Worm (Caenorhabditis elegans) whole organism, L1 larva: Measurements from ENCODE around the gene K11E4.1.

Experiments
- C04F5.9 ChIP-seq: sonication (generic microtip); optimal IDR thresholded peaks from 2 replicates; lab custom pipeline; 2016; ENCODE audit warnings: missing genetic modification characterization, missing compliant biosample characterization
- C34B4.2 ChIP-seq: sonication (generic microtip); optimal IDR thresholded peaks from 2 replicates; lab custom pipeline; 2017; ENCODE audit warnings: mild to moderate bottlenecking, missing genetic modification characterization, missing compliant biosample characterization
- aha-1 ChIP-seq: fragments of 150-350 bp; optimal IDR thresholded peaks from 2 replicates; lab custom pipeline; 2014; ENCODE audit warnings: missing biosample characterization, missing genetic modification characterization
- alr-1 ChIP-seq: fragments of 200-800 bp; sonication (Bioruptor generic); optimal IDR thresholded peaks from 2 replicates; lab custom pipeline; 2018; ENCODE audit warnings: borderline replicate concordance, mild to moderate bottlenecking, missing genetic modification characterization, missing compliant biosample characterization
- ama-1 ChIP-seq: fragments of 150-350 bp; optimal IDR thresholded peaks from 2 replicates; lab custom pipeline; 2014
- ceh-63 ChIP-seq: fragments of 200-800 bp; sonication (Bioruptor generic); optimal IDR thresholded peaks from 2 replicates; lab custom pipeline; 2018; ENCODE audit warnings: mild to moderate bottlenecking, missing genetic modification characterization, missing compliant biosample characterization
- ceh-8 ChIP-seq: fragments of 200-800 bp; sonication (Bioruptor generic); optimal IDR thresholded peaks from 2 replicates; lab custom pipeline; 2018; ENCODE audit warnings: mild to moderate bottlenecking, missing genetic modification characterization, moderate library complexity, missing compliant biosample characterization
- ceh-82 ChIP-seq, 3 experiments: fragments of 150-350 bp in 1 of 3; sonication (generic microtip) in 2 of 3; optimal IDR thresholded peaks; 2 replicates each; lab custom pipeline; 2014 to 2017; ENCODE audit warnings: missing biosample characterization in 3 of 3, missing genetic modification characterization in 3 of 3
- ceh-90 ChIP-seq: sonication (generic microtip); optimal IDR thresholded peaks from 2 replicates; lab custom pipeline; 2016; ENCODE audit warnings: missing genetic modification characterization, missing compliant biosample characterization
- ces-1 ChIP-seq: fragments of 150-350 bp; optimal IDR thresholded peaks from 2 replicates; lab custom pipeline; 2014; ENCODE audit warnings: missing biosample characterization, missing genetic modification reagents, missing genetic modification characterization
- dpl-1 ChIP-seq, 3 experiments: fragments of 150-350 bp in 2 of 3; sonication (generic microtip) in 1 of 3; optimal IDR thresholded peaks; 2 replicates each; lab custom pipeline; 2014 to 2017; ENCODE audit warnings: missing biosample characterization in 3 of 3, missing genetic modification characterization in 3 of 3, missing genetic modification reagents in 3 of 3
- dsc-1 ChIP-seq: sonication (generic microtip); optimal IDR thresholded peaks from 2 replicates; lab custom pipeline; 2016; ENCODE audit warnings: mild to moderate bottlenecking, missing genetic modification characterization, missing compliant biosample characterization
- efl-1 ChIP-seq, 4 experiments: fragments of 150-350 bp; optimal IDR thresholded peaks in 3 of 4; peaks in 1 of 4; 1 replicate in 1 of 4; 2 replicates in 3 of 4; lab custom pipeline; 2014; ENCODE audit warnings: missing biosample characterization in 2 of 4, missing genetic modification characterization in 2 of 4, missing genetic modification reagents in 2 of 4
- egl-27 ChIP-seq, 2 experiments: fragments of 150-350 bp in 1 of 2; sonication (generic microtip); optimal IDR thresholded peaks; 3 replicates each; lab custom pipeline; 2017 to 2018; ENCODE audit warnings: missing biosample characterization in 2 of 2, missing genetic modification characterization in 2 of 2, missing genetic modification reagents in 2 of 2
- elt-3 ChIP-seq, 6 experiments: fragments of 150-350 bp in 1 of 6; sonication (generic microtip); optimal IDR thresholded peaks; 2 replicates each; lab custom pipeline; 2017 to 2018; ENCODE audit warnings: missing biosample characterization in 6 of 6, missing genetic modification characterization in 6 of 6, inconsistent platforms in 1 of 6
- ets-5 ChIP-seq: fragments of 200-800 bp; sonication (Bioruptor generic); IDR thresholded peaks from 2 replicates; pipeline ENCODE4 v1.3.6; 2022; ENCODE audit warnings: missing genetic modification characterization, missing compliant biosample characterization
- fos-1 ChIP-seq: fragments of 150-350 bp; optimal IDR thresholded peaks from 2 replicates; lab custom pipeline; 2014; ENCODE audit warnings: missing biosample characterization, missing genetic modification characterization
- grh-1 ChIP-seq: fragments of 200-800 bp; sonication (Bioruptor generic); IDR thresholded peaks from 2 replicates; pipeline ENCODE4 v1.3.6; 2022; ENCODE audit warnings: missing genetic modification reagents, missing genetic modification characterization, missing compliant biosample characterization
- hlh-17 ChIP-seq: fragments of 200-800 bp; sonication (Bioruptor generic); optimal IDR thresholded peaks from 2 replicates; lab custom pipeline; 2018; ENCODE audit warnings: missing genetic modification characterization, mild to moderate bottlenecking, missing compliant biosample characterization, moderate library complexity, borderline replicate concordance
- hpl-2 ChIP-seq: fragments of 150-350 bp; optimal IDR thresholded peaks from 2 replicates; lab custom pipeline; 2014; ENCODE audit warnings: missing biosample characterization, missing genetic modification reagents, missing genetic modification characterization
- isw-1 ChIP-seq: fragments of 200-800 bp; sonication (Bioruptor generic); IDR thresholded peaks from 2 replicates; pipeline ENCODE4 v1.3.6; 2022; ENCODE audit warnings: missing genetic modification characterization, missing compliant biosample characterization
- jun-1 ChIP-seq: fragments of 150-350 bp; optimal IDR thresholded peaks from 2 replicates; lab custom pipeline; 2014; ENCODE audit warnings: missing biosample characterization, missing genetic modification reagents, missing genetic modification characterization
- lin-15B ChIP-seq: fragments of 150-350 bp; sonication (generic microtip); optimal IDR thresholded peaks from 3 replicates; lab custom pipeline; 2014; ENCODE audit warnings: missing biosample characterization, missing genetic modification characterization
- lin-39 ChIP-seq: fragments of 150-350 bp; optimal IDR thresholded peaks from 2 replicates; lab custom pipeline; 2014; ENCODE audit warnings: missing biosample characterization, missing genetic modification reagents, missing genetic modification characterization
- lir-3 ChIP-seq: sonication (generic microtip); optimal IDR thresholded peaks from 2 replicates; lab custom pipeline; 2016; ENCODE audit warnings: mild to moderate bottlenecking, missing genetic modification characterization, moderate library complexity, missing compliant biosample characterization; ENCODE audit not compliant: poor library complexity
- mab-9 ChIP-seq: fragments of 200-800 bp; sonication (Bioruptor generic); IDR thresholded peaks from 2 replicates; pipeline ENCODE4 v1.3.6; 2022; ENCODE audit warnings: missing genetic modification reagents, missing genetic modification characterization, missing compliant biosample characterization
- mdl-1 ChIP-seq, 2 experiments: fragments of 150-350 bp; optimal IDR thresholded peaks; 2 replicates each; lab custom pipeline; 2014 to 2017; ENCODE audit warnings: missing biosample characterization in 2 of 2, missing genetic modification characterization in 2 of 2, inconsistent platforms in 1 of 2
- nhr-11 ChIP-seq: fragments of 150-350 bp; optimal IDR thresholded peaks from 2 replicates; lab custom pipeline; 2014; ENCODE audit warnings: missing biosample characterization, missing genetic modification characterization
- nhr-237 ChIP-seq: fragments of 150-350 bp; optimal IDR thresholded peaks from 2 replicates; lab custom pipeline; 2014; ENCODE audit warnings: missing biosample characterization, missing genetic modification characterization
- nhr-28 ChIP-seq: fragments of 150-350 bp; optimal IDR thresholded peaks from 2 replicates; lab custom pipeline; 2014; ENCODE audit warnings: missing biosample characterization, missing genetic modification characterization
- nhr-47 ChIP-seq: sonication (generic microtip); optimal IDR thresholded peaks from 2 replicates; lab custom pipeline; 2016; ENCODE audit warnings: mild to moderate bottlenecking, missing genetic modification characterization, moderate library complexity, missing compliant biosample characterization
- nhr-76 ChIP-seq: sonication (generic microtip); optimal IDR thresholded peaks from 2 replicates; lab custom pipeline; 2017; ENCODE audit warnings: missing biosample characterization, missing genetic modification characterization
- nhr-77 ChIP-seq: fragments of 150-350 bp; optimal IDR thresholded peaks from 2 replicates; lab custom pipeline; 2014; ENCODE audit warnings: missing biosample characterization, missing genetic modification characterization
- nhr-84 ChIP-seq: sonication (generic microtip); optimal IDR thresholded peaks from 2 replicates; lab custom pipeline; 2017; ENCODE audit warnings: missing biosample characterization, missing genetic modification characterization
- nhr-85 ChIP-seq: sonication (generic microtip); peaks from one replicate; lab custom pipeline; 2016; ENCODE audit warnings: missing genetic modification characterization, inconsistent platforms, missing compliant biosample characterization
- nhr-90 ChIP-seq: sonication (generic microtip); optimal IDR thresholded peaks from 2 replicates; lab custom pipeline; 2016; ENCODE audit warnings: mild to moderate bottlenecking, missing genetic modification characterization, missing compliant biosample characterization; ENCODE audit not compliant: poor library complexity
- pag-3 ChIP-seq: sonication (generic microtip); optimal IDR thresholded peaks from 2 replicates; lab custom pipeline; 2017; ENCODE audit warnings: missing genetic modification characterization, mild to moderate bottlenecking, missing compliant biosample characterization, antibody characterized with exemption, borderline replicate concordance; ENCODE audit not compliant: insufficient read depth
- pax-3 ChIP-seq: fragments of 200-800 bp; sonication (Bioruptor generic); optimal IDR thresholded peaks from 2 replicates; lab custom pipeline; 2018; ENCODE audit warnings: mild to moderate bottlenecking, missing genetic modification characterization, moderate library complexity, missing compliant biosample characterization
- pqm-1 ChIP-seq: sonication (generic microtip); optimal IDR thresholded peaks from 3 replicates; lab custom pipeline; 2017; ENCODE audit warnings: missing biosample characterization, missing genetic modification characterization
- skn-1 ChIP-seq: fragments of 150-350 bp; optimal IDR thresholded peaks from 2 replicates; lab custom pipeline; 2014; ENCODE audit warnings: missing biosample characterization, missing genetic modification characterization
- snu-23 ChIP-seq: sonication (generic microtip); optimal IDR thresholded peaks from 2 replicates; lab custom pipeline; 2016; ENCODE audit warnings: missing genetic modification characterization, missing compliant biosample characterization
- sox-4 ChIP-seq: sonication (generic microtip); optimal IDR thresholded peaks from 2 replicates; lab custom pipeline; 2016; ENCODE audit warnings: missing genetic modification characterization, missing compliant biosample characterization
- sptf-1 ChIP-seq: fragments of 150-350 bp; optimal IDR thresholded peaks from 2 replicates; lab custom pipeline; 2014; ENCODE audit warnings: missing biosample characterization, missing genetic modification characterization
- sup-37 ChIP-seq: fragments of 200-800 bp; sonication (Bioruptor generic); optimal IDR thresholded peaks from 2 replicates; lab custom pipeline; 2018; ENCODE audit warnings: mild to moderate bottlenecking, missing genetic modification characterization, missing compliant biosample characterization
- tbx-2 ChIP-seq: sonication (generic microtip); optimal IDR thresholded peaks from 2 replicates; lab custom pipeline; 2016; ENCODE audit warnings: missing genetic modification characterization, missing compliant biosample characterization
- tlp-1 ChIP-seq: fragments of 150-350 bp; optimal IDR thresholded peaks from 2 replicates; lab custom pipeline; 2014; ENCODE audit warnings: missing biosample characterization, missing genetic modification characterization
- unc-30 ChIP-seq: sonication (generic microtip); optimal IDR thresholded peaks from 2 replicates; lab custom pipeline; 2017; ENCODE audit warnings: missing biosample characterization, missing genetic modification characterization
- unc-62 ChIP-seq: fragments of 150-350 bp; optimal IDR thresholded peaks from 2 replicates; lab custom pipeline; 2014; ENCODE audit warnings: missing biosample characterization, missing genetic modification reagents, missing genetic modification characterization
- unc-86 ChIP-seq: sonication (generic microtip); optimal IDR thresholded peaks from 2 replicates; lab custom pipeline; 2016; ENCODE audit warnings: missing genetic modification characterization, missing compliant biosample characterization
- vab-15 ChIP-seq: sonication (generic microtip); optimal IDR thresholded peaks from 2 replicates; lab custom pipeline; 2017; ENCODE audit warnings: missing genotype, mild to moderate bottlenecking, missing genetic modification characterization, missing compliant biosample characterization
- zag-1 ChIP-seq: fragments of 150-350 bp; optimal IDR thresholded peaks from 2 replicates; lab custom pipeline; 2014; ENCODE audit warnings: missing biosample characterization, missing genetic modification characterization
- zip-4 ChIP-seq: fragments of 200-800 bp; sonication (Bioruptor generic); optimal IDR thresholded peaks from 2 replicates; lab custom pipeline; 2018; ENCODE audit warnings: mild to moderate bottlenecking, missing genetic modification characterization, moderate library complexity, missing compliant biosample characterization
- ztf-4 ChIP-seq: fragments of 150-350 bp; optimal IDR thresholded peaks from 2 replicates; lab custom pipeline; 2014; ENCODE audit warnings: missing biosample characterization, missing genetic modification characterization

K11E4.1 gene

DNA sequence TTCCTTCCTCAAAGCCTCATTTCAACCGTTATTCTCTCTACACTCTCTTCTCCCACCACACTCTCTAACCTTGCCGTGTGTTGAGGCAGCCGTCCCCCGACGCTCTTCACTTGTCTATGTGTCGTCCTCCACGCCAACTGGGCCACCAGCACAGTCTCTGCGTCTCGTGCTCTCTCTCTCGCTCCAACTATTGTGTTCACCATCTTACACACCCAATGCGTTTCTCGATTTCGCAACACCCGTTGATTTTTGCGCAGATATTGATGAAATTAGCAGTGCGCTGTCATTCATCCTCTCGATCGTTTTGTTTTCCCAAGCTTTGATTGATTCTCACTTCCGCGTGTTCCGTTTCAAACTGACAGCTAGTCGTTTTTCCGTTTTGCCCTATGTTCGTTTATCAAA is 26.8 kb upstream of the K11E4.1 start (continued):
- TF ChIP-seq hpl-2 (GFP tag; lab: Kevin White, UChicago) (no peak), pqm-1 (tag; lab: Kevin White, UChicago) (no peak), tlp-1 (tag; lab: Kevin White, UChicago) (no peak), ama-1 (no peak), ceh-82 (tag; optimal IDR thresholded peaks at IDR 0.05; lab: Kevin White, UChicago) (peak; percentile 34 to 71 (median 56)), vab-15 (tag; lab: Kevin White, UChicago) (no peak), nhr-76 (tag; lab: Kevin White, UChicago) (no peak), lin-39 (tag; lab: Kevin White, UChicago) (no peak), nhr-11 (tag; lab: Kevin White, UChicago) (no peak), nhr-28 (no peak), snu-23 (GFP tag; lab: Kevin White, UChicago) (peak; percentile 65), jun-1 (peak; percentile 5), ceh-8 (GFP tag; lab: Kevin White, UChicago) (no peak), C34B4.2 (tag; lab: Kevin White, UChicago) (no peak), nhr-77 (tag; lab: Kevin White, UChicago) (no peak), efl-1 (optimal IDR thresholded peaks at IDR 0.05; lab: Kevin White, UChicago) (peak in 1 of 2 experiments; percentile 37), efl-1 (GFP tag; optimal IDR thresholded peaks at IDR 0.05 in 1 of 2; lab: Kevin White, UChicago) (no peak), skn-1 (tag; lab: Kevin White, UChicago) (peak; percentile 59), lin-15B (tag; lab: Kevin White, UChicago) (no peak), ces-1 (GFP tag; lab: Kevin White, UChicago) (no peak), nhr-90 (tag; lab: Kevin White, UChicago) (no peak), isw-1 (peak; percentile 29), lir-3 (tag; lab: Kevin White, UChicago) (no peak), nhr-84 (tag; lab: Kevin White, UChicago) (no peak), unc-86 (tag; lab: Kevin White, UChicago) (peak; percentile 37), nhr-237 (tag; lab: Kevin White, UChicago) (no peak), grh-1 (GFP tag; lab: Robert Waterston, UW) (no peak), ceh-63 (GFP tag; lab: Kevin White, UChicago) (no peak), aha-1 (tag; lab: Kevin White, UChicago) (no peak), zip-4 (GFP tag; lab: Kevin White, UChicago) (peak; percentile 82), ceh-90 (tag; lab: Kevin White, UChicago) (no peak), dpl-1 (GFP tag; optimal IDR thresholded peaks at IDR 0.05; lab: Kevin White, UChicago) (no peak), sup-37 (GFP tag; lab: Kevin White, UChicago) (no peak), zag-1 (tag; lab: Kevin White, UChicago) (no peak), hlh-17 (GFP tag; lab: Kevin White, UChicago) (no peak), ztf-4 (peak; percentile 52), alr-1 (tag; lab: Kevin White, UChicago) (no peak), elt-3 (tag; optimal IDR thresholded peaks at IDR 0.05; lab: Kevin White, UChicago) (no peak), tbx-2 (tag; lab: Kevin White, UChicago) (peak; percentile 57), mab-9 (no peak), sox-4 (no peak), pag-3 (tag; lab: Kevin White, UChicago) (no peak), sptf-1 (tag; lab: Kevin White, UChicago) (no peak), fos-1 (tag; lab: Kevin White, UChicago) (no peak), C04F5.9 (tag; lab: Kevin White, UChicago) (no peak), unc-30 (no peak), nhr-47 (tag; lab: Kevin White, UChicago) (peak; percentile 60), mdl-1 (tag; optimal IDR thresholded peaks at IDR 0.05; lab: Kevin White, UChicago) (peak in 1 of 2 experiments; percentile 28), ets-5 (GFP tag; lab: Robert Waterston, UW) (no peak), nhr-85 (tag; lab: Kevin White, UChicago) (peak; percentile 50), dsc-1 (tag; lab: Kevin White, UChicago) (peak; percentile 53), egl-27 (tag; optimal IDR thresholded peaks at IDR 0.05; lab: Kevin White, UChicago) (no peak), unc-62 (no peak), pax-3 (no peak)
